Worm (Caenorhabditis elegans) whole organism, L4 larva: ENCODE measurements around the gene K05F1.10.

ENCODE experiments used
- F10B5.3 ChIP-seq: sonication (generic microtip); optimal IDR thresholded peaks from 2 replicates; lab custom pipeline; 2016; ENCODE audit warnings: mild to moderate bottlenecking, missing genetic modification characterization, missing compliant biosample characterization
- F26F4.8 ChIP-seq: fragments of 200-800 bp; sonication (Bioruptor generic); conservative IDR thresholded peaks from 2 replicates; pipeline ENCODE4 v1.3.6; 2022; ENCODE audit warnings: missing genetic modification characterization, missing compliant biosample characterization
- F37D6.2 ChIP-seq: sonication (generic microtip); optimal IDR thresholded peaks from 2 replicates; lab custom pipeline; 2016; ENCODE audit warnings: mild to moderate bottlenecking, missing genetic modification characterization, missing compliant biosample characterization
- F49E8.2 ChIP-seq: sonication (generic microtip); optimal IDR thresholded peaks from 2 replicates; lab custom pipeline; 2016; ENCODE audit warnings: missing compliant biosample characterization, mild to moderate bottlenecking, missing genetic modification characterization, borderline replicate concordance
- R02D3.7 ChIP-seq: fragments of 150-350 bp; sonication (generic microtip); optimal IDR thresholded peaks from 3 replicates; lab custom pipeline; 2014; ENCODE audit warnings: missing biosample characterization, missing genetic modification characterization
- T26A8.4 ChIP-seq: fragments of 200-800 bp; sonication (Bioruptor generic); IDR thresholded peaks from 2 replicates; pipeline ENCODE4 v1.3.6; 2022; ENCODE audit warnings: missing genetic modification characterization, missing compliant biosample characterization
- Y48G9A.11 ChIP-seq: fragments of 200-800 bp; sonication (Bioruptor generic); IDR thresholded peaks from 2 replicates; pipeline ENCODE4 v1.3.6; 2022; ENCODE audit warnings: missing genetic modification reagents, missing genetic modification characterization, missing compliant biosample characterization
- Y5F2A.4 ChIP-seq: fragments of 200-800 bp; sonication (Bioruptor generic); optimal IDR thresholded peaks from 2 replicates; lab custom pipeline; 2018; ENCODE audit warnings: mild to moderate bottlenecking, missing genetic modification characterization, missing compliant biosample characterization
- ZK337.2 ChIP-seq: fragments of 200-800 bp; sonication (Bioruptor generic); IDR thresholded peaks from 2 replicates; pipeline ENCODE4 v1.3.6; 2022; ENCODE audit warnings: missing genetic modification reagents, missing genetic modification characterization, missing compliant biosample characterization
- aha-1 ChIP-seq: fragments of 150-350 bp; peaks from one replicate; lab custom pipeline; 2014; ENCODE audit warnings: missing biosample characterization, missing genetic modification characterization
- ceh-32 ChIP-seq: sonication (generic microtip); optimal IDR thresholded peaks from 2 replicates; lab custom pipeline; 2016; ENCODE audit warnings: mild to moderate bottlenecking, missing genetic modification characterization, missing compliant biosample characterization; ENCODE audit not compliant: poor library complexity
- ceh-82 ChIP-seq: sonication (generic microtip); optimal IDR thresholded peaks from 2 replicates; lab custom pipeline; 2017; ENCODE audit warnings: missing biosample characterization, missing genetic modification characterization
- cey-2 ChIP-seq: sonication (generic microtip); optimal IDR thresholded peaks from 3 replicates; lab custom pipeline; 2017; ENCODE audit warnings: missing genetic modification characterization, mild to moderate bottlenecking, missing compliant biosample characterization, antibody characterized with exemption, borderline replicate concordance; ENCODE audit not compliant: insufficient read depth
- daf-16 ChIP-seq, 3 experiments: sonication (generic microtip); optimal IDR thresholded peaks; 2 replicates each; lab custom pipeline; 2016 to 2017; ENCODE audit warnings: missing genetic modification characterization in 3 of 3, missing genetic modification reagents in 3 of 3, mild to moderate bottlenecking in 2 of 3, missing compliant biosample characterization in 2 of 3, missing biosample characterization in 1 of 3, moderate library complexity in 1 of 3
- daf-19 ChIP-seq: fragments of 200-800 bp; sonication (Bioruptor generic); conservative IDR thresholded peaks from 2 replicates; pipeline ENCODE4 v1.3.6; 2022; ENCODE audit warnings: missing genetic modification characterization, missing compliant biosample characterization
- dmd-6 ChIP-seq: fragments of 200-800 bp; sonication (Bioruptor generic); IDR thresholded peaks from 2 replicates; pipeline ENCODE4 v1.3.6; 2022; ENCODE audit warnings: missing genetic modification reagents, missing genetic modification characterization, missing compliant biosample characterization
- dmd-8 ChIP-seq: fragments of 200-800 bp; sonication (Bioruptor generic); IDR thresholded peaks from 2 replicates; pipeline ENCODE4 v1.3.6; 2022; ENCODE audit warnings: missing genetic modification characterization, missing compliant biosample characterization
- dve-1 ChIP-seq: sonication (generic microtip); optimal IDR thresholded peaks from 2 replicates; lab custom pipeline; 2017; ENCODE audit warnings: antibody characterized with exemption, mild to moderate bottlenecking, missing genetic modification characterization, missing compliant biosample characterization; ENCODE audit not compliant: insufficient read depth
- fkh-10 ChIP-seq: fragments of 150-350 bp; optimal IDR thresholded peaks from 2 replicates; lab custom pipeline; 2014; ENCODE audit warnings: missing biosample characterization, missing genetic modification reagents, missing genetic modification characterization
- fos-1 ChIP-seq: fragments of 150-350 bp; optimal IDR thresholded peaks from 2 replicates; lab custom pipeline; 2014; ENCODE audit warnings: missing biosample characterization, missing genetic modification characterization
- hlh-11 ChIP-seq: fragments of 200-800 bp; sonication (Bioruptor generic); optimal IDR thresholded peaks from 2 replicates; lab custom pipeline; 2018; ENCODE audit warnings: mild to moderate bottlenecking, missing genetic modification characterization, missing compliant biosample characterization
- hlh-30 ChIP-seq: sonication (generic microtip); optimal IDR thresholded peaks from 2 replicates; lab custom pipeline; 2017; ENCODE audit warnings: antibody characterized with exemption, mild to moderate bottlenecking, missing genetic modification characterization, missing compliant biosample characterization; ENCODE audit not compliant: insufficient read depth
- jun-1 ChIP-seq: fragments of 150-350 bp; optimal IDR thresholded peaks from 2 replicates; lab custom pipeline; 2014; ENCODE audit warnings: missing biosample characterization, missing genetic modification reagents, missing genetic modification characterization
- lim-7 ChIP-seq: fragments of 200-800 bp; sonication (Bioruptor generic); IDR thresholded peaks from 2 replicates; pipeline ENCODE4 v1.3.6; 2022; ENCODE audit warnings: missing genetic modification characterization, missing compliant biosample characterization
- lin-15B ChIP-seq: fragments of 150-350 bp; sonication (generic microtip); optimal IDR thresholded peaks from 3 replicates; lab custom pipeline; 2014; ENCODE audit warnings: missing biosample characterization, missing genetic modification characterization
- lir-3 ChIP-seq: sonication (generic microtip); optimal IDR thresholded peaks from 2 replicates; lab custom pipeline; 2016; ENCODE audit warnings: mild to moderate bottlenecking, missing genetic modification characterization, missing compliant biosample characterization
- lsy-2 ChIP-seq, 2 experiments: fragments of 150-350 bp in 1 of 2; sonication (generic microtip) in 1 of 2; optimal IDR thresholded peaks; 2 replicates each; lab custom pipeline; 2014 to 2017; ENCODE audit warnings: missing biosample characterization in 2 of 2, missing genetic modification characterization in 2 of 2
- madf-9 ChIP-seq: fragments of 200-800 bp; sonication (Bioruptor generic); conservative IDR thresholded peaks from 2 replicates; pipeline ENCODE4 v1.3.6; 2022; ENCODE audit warnings: missing genetic modification reagents, missing genetic modification characterization, missing compliant biosample characterization
- mdl-1 ChIP-seq, 2 experiments: fragments of 150-350 bp in 1 of 2; sonication (generic microtip) in 1 of 2; optimal IDR thresholded peaks; 2 replicates each; lab custom pipeline; 2014 to 2017; ENCODE audit warnings: missing biosample characterization in 2 of 2, missing genetic modification characterization in 2 of 2
- mdt-29 ChIP-seq: fragments of 200-800 bp; sonication (Bioruptor generic); IDR thresholded peaks from 2 replicates; pipeline ENCODE4 v1.3.6; 2022; ENCODE audit warnings: missing genetic modification reagents, missing genetic modification characterization, missing compliant biosample characterization
- mxl-3 ChIP-seq: fragments of 200-800 bp; sonication (Bioruptor generic); optimal IDR thresholded peaks from 2 replicates; lab custom pipeline; 2018; ENCODE audit warnings: mild to moderate bottlenecking, missing genetic modification characterization, missing compliant biosample characterization
- nhr-237 ChIP-seq: sonication (generic microtip); optimal IDR thresholded peaks from 2 replicates; lab custom pipeline; 2017; ENCODE audit warnings: missing biosample characterization, missing genetic modification characterization
- nhr-25 ChIP-seq: sonication (generic microtip); optimal IDR thresholded peaks from 2 replicates; lab custom pipeline; 2017; ENCODE audit warnings: missing genetic modification characterization, mild to moderate bottlenecking, missing compliant biosample characterization, antibody characterized with exemption, moderate library complexity, borderline replicate concordance; ENCODE audit not compliant: insufficient read depth
- nhr-28 ChIP-seq: fragments of 150-350 bp; optimal IDR thresholded peaks from 2 replicates; lab custom pipeline; 2014; ENCODE audit warnings: missing biosample characterization, missing genetic modification characterization
- nhr-48 ChIP-seq: sonication (generic microtip); optimal IDR thresholded peaks from 2 replicates; lab custom pipeline; 2016; ENCODE audit warnings: mild to moderate bottlenecking, missing genetic modification characterization, missing compliant biosample characterization
- nhr-6 ChIP-seq: fragments of 150-350 bp; optimal IDR thresholded peaks from 2 replicates; lab custom pipeline; 2014; ENCODE audit warnings: missing biosample characterization, missing genetic modification characterization
- nhr-76 ChIP-seq: fragments of 150-350 bp; optimal IDR thresholded peaks from 2 replicates; lab custom pipeline; 2014; ENCODE audit warnings: missing biosample characterization, missing genetic modification characterization
- nhr-77 ChIP-seq: fragments of 150-350 bp; optimal IDR thresholded peaks from 2 replicates; lab custom pipeline; 2014; ENCODE audit warnings: missing biosample characterization, missing genetic modification characterization
- pqm-1 ChIP-seq: sonication (generic microtip); optimal IDR thresholded peaks from 2 replicates; lab custom pipeline; 2017; ENCODE audit warnings: missing biosample characterization, missing genetic modification characterization
- set-16 ChIP-seq: fragments of 200-800 bp; sonication (Bioruptor generic); IDR thresholded peaks from 2 replicates; pipeline ENCODE4 v1.3.6; 2022; ENCODE audit warnings: missing genetic modification reagents, missing genetic modification characterization, missing compliant biosample characterization
- skn-1 ChIP-seq: fragments of 150-350 bp; optimal IDR thresholded peaks from 2 replicates; lab custom pipeline; 2014; ENCODE audit warnings: missing biosample characterization, missing genetic modification characterization
- snpc-1.2 ChIP-seq: fragments of 200-800 bp; sonication (Bioruptor generic); IDR thresholded peaks from 2 replicates; pipeline ENCODE4 v1.3.6; 2022; ENCODE audit warnings: missing genetic modification reagents, missing genetic modification characterization, missing compliant biosample characterization
- tag-97 ChIP-seq: fragments of 200-800 bp; sonication (Bioruptor generic); IDR thresholded peaks from 2 replicates; pipeline ENCODE4 v1.3.6; 2022; ENCODE audit warnings: missing genetic modification characterization, missing compliant biosample characterization
- unc-130 ChIP-seq: sonication (generic microtip); optimal IDR thresholded peaks from 2 replicates; lab custom pipeline; 2016; ENCODE audit warnings: missing genetic modification reagents, missing genetic modification characterization, missing compliant biosample characterization
- unc-62 ChIP-seq, 3 experiments: fragments of 150-350 bp in 1 of 3; sonication (generic microtip); optimal IDR thresholded peaks in 2 of 3; peaks in 1 of 3; 1 replicate in 1 of 3; 2 replicates in 2 of 3; lab custom pipeline; 2014 to 2017; ENCODE audit warnings: missing biosample characterization in 3 of 3, missing genetic modification characterization in 3 of 3, missing genetic modification reagents in 3 of 3, missing genotype in 1 of 3
- zag-1 ChIP-seq: fragments of 150-350 bp; optimal IDR thresholded peaks from 2 replicates; lab custom pipeline; 2014; ENCODE audit warnings: missing biosample characterization, missing genetic modification characterization
- zfp-2 ChIP-seq: sonication (generic microtip); optimal IDR thresholded peaks from 2 replicates; lab custom pipeline; 2016; ENCODE audit warnings: mild to moderate bottlenecking, missing genetic modification characterization, missing compliant biosample characterization
- zip-2 ChIP-seq: fragments of 150-350 bp; optimal IDR thresholded peaks from 2 replicates; lab custom pipeline; 2014; ENCODE audit warnings: missing biosample characterization, missing genetic modification characterization

The K05F1.10 gene

ce11 chrII:5831373-5831772, 26.1 kb upstream of the K05F1.10 start:
- TF ChIP-seq Y5F2A.4 (no peak), set-16 (peak; percentile 79), skn-1 (tag; lab: Kevin White, UChicago) (no peak)

ce11 chrII:5829940-5830424, 24.7 kb upstream of the K05F1.10 start, which contains the start of gene col-74:
TSS of gene col-74 (plus strand) at chrII:5830374.
- TF ChIP-seq jun-1 (no peak), F37D6.2 (no peak), mdt-29 (no peak), zip-2 (no peak), pqm-1 (tag; lab: Kevin White, UChicago) (no peak), fos-1 (tag; lab: Kevin White, UChicago) (no peak), tag-97 (GFP tag; lab: Robert Waterston, UW) (no peak), nhr-76 (tag; lab: Kevin White, UChicago) (no peak), aha-1 (tag; lab: Kevin White, UChicago) (no peak), snpc-1.2 (GFP tag; lab: Robert Waterston, UW) (no peak), lsy-2 (tag; optimal IDR thresholded peaks at IDR 0.05; lab: Kevin White, UChicago) (no peak), hlh-11 (tag; lab: Kevin White, UChicago) (peak; percentile 42), ceh-32 (tag; lab: Kevin White, UChicago) (no peak), lir-3 (tag; lab: Kevin White, UChicago) (no peak), dve-1 (tag; lab: Kevin White, UChicago) (peak; percentile 56), F10B5.3 (tag; lab: Kevin White, UChicago) (no peak), unc-62 (GFP tag; optimal IDR thresholded peaks at IDR 0.05 in 1 of 2; lab: Kevin White, UChicago) (peak in 1 of 2 experiments; percentile 2), unc-62 (tag; optimal IDR thresholded peaks at IDR 0.05; lab: Kevin White, UChicago) (no peak), fkh-10 (GFP tag; lab: Kevin White, UChicago) (no peak), daf-19 (GFP tag; lab: Robert Waterston, UW) (no peak), nhr-6 (tag; lab: Kevin White, UChicago) (no peak), hlh-30 (tag; lab: Kevin White, UChicago) (no peak), zag-1 (tag; lab: Kevin White, UChicago) (no peak), T26A8.4 (GFP tag; lab: Robert Waterston, UW) (no peak), nhr-25 (no peak), R02D3.7 (tag; lab: Kevin White, UChicago) (no peak), mxl-3 (GFP tag; lab: Kevin White, UChicago) (no peak), F49E8.2 (tag; lab: Kevin White, UChicago) (no peak), dmd-6 (peak; percentile 75), daf-16 (GFP tag; optimal IDR thresholded peaks at IDR 0.05; lab: Kevin White, UChicago) (no peak), daf-16 (tag; optimal IDR thresholded peaks at IDR 0.05; lab: Kevin White, UChicago) (peak; percentile 60), cey-2 (no peak), ZK337.2 (GFP tag; lab: Robert Waterston, UW) (no peak), unc-130 (no peak), set-16 (no peak), nhr-237 (no peak), skn-1 (tag; lab: Kevin White, UChicago) (no peak), ceh-82 (tag; lab: Kevin White, UChicago) (no peak)

- TF ChIP-seq cey-2 (no peak), zip-2 (no peak), ZK337.2 (GFP tag; lab: Robert Waterston, UW) (no peak), nhr-28 (tag; lab: Kevin White, UChicago) (no peak), nhr-77 (no peak), set-16 (no peak), nhr-48 (tag; lab: Kevin White, UChicago) (no peak), lim-7 (GFP tag; lab: Robert Waterston, UW) (no peak), dve-1 (tag; lab: Kevin White, UChicago) (no peak), dmd-8 (GFP tag; lab: Robert Waterston, UW) (no peak), Y48G9A.11 (GFP tag; lab: Robert Waterston, UW) (no peak), ceh-32 (tag; lab: Kevin White, UChicago) (no peak), F26F4.8 (GFP tag; lab: Robert Waterston, UW) (no peak), zag-1 (tag; lab: Kevin White, UChicago) (no peak), madf-9 (GFP tag; lab: Robert Waterston, UW) (no peak), zfp-2 (tag; lab: Kevin White, UChicago) (no peak), lin-15B (tag; lab: Kevin White, UChicago) (no peak), mdl-1 (tag; optimal IDR thresholded peaks at IDR 0.05; lab: Kevin White, UChicago) (no peak)
Measured at ce11 chrII:5828486-5828885, 23.2 kb upstream of the K05F1.10 start, which contains the start of gene ZK1248.11. TSS of gene ZK1248.11 (minus strand) at chrII:5828586.
